Fruit fly (Drosophila melanogaster): ENCODE measurements around the gene CG34134.

CG34134 gene

dm6 chr2L:8190681-8191080 is at the start of gene CG34134:
Gene CG34134 (minus strand): TSS chr2L:8190781.
- TF ChIP-seq CG15710 (tag; optimal IDR thresholded peaks at IDR 0.05): no peak
- TF ChIP-seq fd96Ca (GFP tag; IDR thresholded peaks at IDR 0.05): no peak
- TF ChIP-seq CG10348 (GFP tag; IDR thresholded peaks at IDR 0.05): no peak

DNA sequence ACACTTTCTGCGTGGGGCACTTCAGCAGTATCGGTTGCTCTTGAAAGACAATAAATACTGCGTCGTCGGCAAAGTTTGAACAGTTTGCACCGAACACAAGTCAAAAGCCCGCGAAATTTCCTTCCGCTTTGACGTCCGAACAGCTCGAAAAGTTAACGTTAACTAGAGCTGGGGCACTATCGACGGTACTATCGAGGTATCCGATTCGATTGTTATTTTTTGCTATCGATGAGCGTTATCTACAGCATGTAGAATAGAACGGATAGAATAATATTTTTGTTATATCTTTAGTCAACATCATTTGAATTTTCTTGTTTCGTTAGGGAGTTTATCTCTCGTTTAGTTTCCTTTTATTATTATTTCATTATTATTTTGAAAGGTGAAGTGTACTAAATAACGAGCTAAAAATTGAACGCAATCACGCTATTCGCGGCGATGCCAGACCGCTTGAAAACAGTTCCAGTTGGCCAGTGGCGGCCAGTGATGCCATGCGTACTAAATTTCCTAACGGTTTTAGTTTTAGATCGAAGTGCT is 49.2 kb upstream of the CG34134 start, which contains the start of gene Pvr:
TSS of gene Pvr (minus strand) at position 167 of the 534 bp plus-strand sequence.
- no peak for TF ChIP-seq rn (GFP tag; IDR thresholded peaks at IDR 0.05)
- TF ChIP-seq CG8301 (tag; optimal IDR thresholded peaks at IDR 0.05): no peak
- TF ChIP-seq CG17806 (tag; optimal IDR thresholded peaks at IDR 0.05): no peak
- no peak for TF ChIP-seq D1 (tag; optimal IDR thresholded peaks at IDR 0.05)
- no peak for TF ChIP-seq CG9948 (tag; optimal IDR thresholded peaks at IDR 0.05)
- TF ChIP-seq CG32121 (GFP tag; IDR thresholded peaks at IDR 0.05): no peak
- TF ChIP-seq CG12605 (GFP tag; IDR thresholded peaks at IDR 0.05): no peak
- TF ChIP-seq fd96Ca (GFP tag; IDR thresholded peaks at IDR 0.05): no peak
- no peak for TF ChIP-seq Pif1A (GFP tag; optimal IDR thresholded peaks at IDR 0.05)
- TF ChIP-seq CG34367 (tag; optimal IDR thresholded peaks at IDR 0.05): no peak
- no peak for TF ChIP-seq CG4496 (GFP tag; IDR thresholded peaks at IDR 0.05)
- TF ChIP-seq CG10348 (GFP tag; IDR thresholded peaks at IDR 0.05): no peak
- TF ChIP-seq Snoo (tag; optimal IDR thresholded peaks at IDR 0.05): no peak
- no peak for TF ChIP-seq gl (tag; optimal IDR thresholded peaks at IDR 0.05)
- TF ChIP-seq CG13204 (GFP tag; optimal IDR thresholded peaks at IDR 0.05): no peak
- no peak for TF ChIP-seq CG14655 (GFP tag; optimal IDR thresholded peaks at IDR 0.05)

DNA sequence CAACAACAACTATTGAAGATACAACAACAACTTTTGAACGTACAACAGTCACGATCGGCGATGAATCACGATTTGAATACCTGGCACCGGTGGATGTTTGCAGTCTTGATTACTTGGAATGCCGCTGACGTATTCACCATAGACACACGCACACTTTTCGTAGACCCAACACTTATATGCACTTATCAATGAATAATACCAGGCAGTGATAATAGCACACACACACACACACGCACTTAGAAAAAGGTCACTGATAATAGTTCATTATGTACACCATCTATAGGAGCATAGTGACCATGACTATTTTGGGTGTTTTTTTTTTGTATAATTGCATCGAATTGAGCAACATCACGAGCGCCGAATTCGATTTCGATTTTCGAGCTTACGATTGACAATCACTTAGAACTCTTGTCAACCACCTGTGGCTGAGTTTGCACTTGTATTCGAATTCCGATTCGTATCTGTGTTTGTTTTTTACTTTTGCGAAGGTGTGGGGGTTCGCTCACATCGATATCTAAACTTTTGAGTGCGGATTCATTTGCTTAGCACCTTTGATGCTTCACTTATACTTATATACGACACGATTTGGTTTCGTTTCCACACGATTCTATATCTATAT is 48.6 kb upstream of the CG34134 start:
- TF ChIP-seq CG9948 (tag; optimal IDR thresholded peaks at IDR 0.05) (no peak), CG15710 (tag; optimal IDR thresholded peaks at IDR 0.05) (no peak), EcR (GFP tag; optimal IDR thresholded peaks at IDR 0.05) (no peak), D1 (tag; optimal IDR thresholded peaks at IDR 0.05) (no peak), CG14655 (GFP tag; optimal IDR thresholded peaks at IDR 0.05) (no peak), CG12605 (GFP tag; IDR thresholded peaks at IDR 0.05) (no peak), Pif1B (GFP tag; optimal IDR thresholded peaks at IDR 0.05) (no peak), CG17806 (tag; optimal IDR thresholded peaks at IDR 0.05) (no peak), Ets98B (GFP tag; IDR thresholded peaks at IDR 0.05) (no peak), CG8159 (tag; optimal IDR thresholded peaks at IDR 0.05) (no peak), fd96Ca (GFP tag; IDR thresholded peaks at IDR 0.05) (no peak), CG10348 (GFP tag; IDR thresholded peaks at IDR 0.05) (no peak), CG8301 (tag; optimal IDR thresholded peaks at IDR 0.05) (no peak), CG4496 (GFP tag; IDR thresholded peaks at IDR 0.05) (no peak), gl (tag; optimal IDR thresholded peaks at IDR 0.05) (no peak), Pif1A (GFP tag; optimal IDR thresholded peaks at IDR 0.05) (no peak)

DNA sequence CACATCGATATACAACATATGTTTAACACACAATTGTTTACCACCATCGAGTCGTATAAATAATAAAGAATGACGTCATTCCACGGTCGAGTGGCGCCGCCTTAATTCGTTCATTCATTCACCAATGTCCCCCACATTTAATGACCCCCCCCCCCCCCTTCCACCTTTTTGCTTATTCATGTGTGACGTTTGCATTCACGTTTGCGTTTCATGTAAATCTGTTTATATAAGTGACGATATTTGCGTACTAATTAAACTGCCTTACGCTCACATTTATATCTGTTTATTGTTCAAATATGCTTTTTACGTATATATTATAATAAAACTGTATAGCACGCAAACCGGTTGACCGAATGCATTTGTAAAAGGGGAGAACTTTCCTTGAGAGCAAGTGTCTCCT is 43.0 kb upstream of the CG34134 start:
- no peak for TF ChIP-seq CG17806 (tag; optimal IDR thresholded peaks at IDR 0.05)
- peak; percentile 1 for TF ChIP-seq CG8159 (tag; optimal IDR thresholded peaks at IDR 0.05)
- TF ChIP-seq Snoo (tag; optimal IDR thresholded peaks at IDR 0.05): peak; percentile 1
- TF ChIP-seq Pif1A (GFP tag; optimal IDR thresholded peaks at IDR 0.05): peak; percentile 13
- TF ChIP-seq CG4496 (GFP tag; IDR thresholded peaks at IDR 0.05): no peak

- TF ChIP-seq CG8301 (tag; optimal IDR thresholded peaks at IDR 0.05) (peak; percentile 85), CG34367 (tag; optimal IDR thresholded peaks at IDR 0.05) (peak; percentile 91), rn (GFP tag; IDR thresholded peaks at IDR 0.05) (0 out of 2 replicates have a peak, but pooled peaks have one; percentile 26), D1 (tag; optimal IDR thresholded peaks at IDR 0.05) (peak; percentile 49), CG15710 (tag; optimal IDR thresholded peaks at IDR 0.05) (peak; percentile 91), CG4496 (GFP tag; IDR thresholded peaks at IDR 0.05) (peak; percentile 91), CG10348 (GFP tag; IDR thresholded peaks at IDR 0.05) (no peak), CG8159 (tag; optimal IDR thresholded peaks at IDR 0.05) (peak; percentile 89), CG14655 (GFP tag; optimal IDR thresholded peaks at IDR 0.05) (peak; percentile 89), gl (tag; optimal IDR thresholded peaks at IDR 0.05) (peak; percentile 89), CG32121 (GFP tag; IDR thresholded peaks at IDR 0.05) (peak; percentile 60), CG13204 (GFP tag; optimal IDR thresholded peaks at IDR 0.05) (peak; percentile 81), Snoo (tag; optimal IDR thresholded peaks at IDR 0.05) (peak; percentile 55), fd96Ca (GFP tag; IDR thresholded peaks at IDR 0.05) (peak; percentile 89), CG9948 (tag; optimal IDR thresholded peaks at IDR 0.05) (peak; percentile 89), Ets98B (GFP tag; IDR thresholded peaks at IDR 0.05) (peak; percentile 75), CG17806 (tag; optimal IDR thresholded peaks at IDR 0.05) (peak; percentile 91), EcR (GFP tag; optimal IDR thresholded peaks at IDR 0.05) (peak; percentile 20), Pif1B (GFP tag; optimal IDR thresholded peaks at IDR 0.05) (peak; percentile 85), CG12605 (GFP tag; IDR thresholded peaks at IDR 0.05) (peak; percentile 84), Pif1A (GFP tag; optimal IDR thresholded peaks at IDR 0.05) (peak; percentile 84)
Observed at dm6 chr2L:8232389-8232788, 41.8 kb upstream of the CG34134 start.

dm6 chr2L:8230255-8230654 is 39.7 kb upstream of the CG34134 start:
- TF ChIP-seq CG8159 (tag; optimal IDR thresholded peaks at IDR 0.05): peak; percentile 48
- TF ChIP-seq CG15710 (tag; optimal IDR thresholded peaks at IDR 0.05): peak; percentile 28
- TF ChIP-seq rn (GFP tag; IDR thresholded peaks at IDR 0.05): no peak
- TF ChIP-seq CG10348 (GFP tag; IDR thresholded peaks at IDR 0.05): no peak
- TF ChIP-seq CG32121 (GFP tag; IDR thresholded peaks at IDR 0.05): no peak
- TF ChIP-seq CG8301 (tag; optimal IDR thresholded peaks at IDR 0.05): peak; percentile 32
- peak; percentile 26 for TF ChIP-seq CG17806 (tag; optimal IDR thresholded peaks at IDR 0.05)
- TF ChIP-seq Pif1A (GFP tag; optimal IDR thresholded peaks at IDR 0.05): no peak
- TF ChIP-seq Pif1B (GFP tag; optimal IDR thresholded peaks at IDR 0.05): no peak
- 0 out of 2 replicates have a peak, but pooled peaks have one; percentile 10 for TF ChIP-seq CG12605 (GFP tag; IDR thresholded peaks at IDR 0.05)
- TF ChIP-seq CG4496 (GFP tag; IDR thresholded peaks at IDR 0.05): peak; percentile 64; the same call in 1 of the 3 replicates
- TF ChIP-seq CG14655 (GFP tag; optimal IDR thresholded peaks at IDR 0.05): peak; percentile 7
- no peak for TF ChIP-seq gl (tag; optimal IDR thresholded peaks at IDR 0.05)

Measured in whole organism, pupa.